Worm (Caenorhabditis elegans): Measurements from ENCODE around the gene F28C6.10.
A peak's percentile ranks its signal among the peaks of the same experiment; 100 is the strongest.

F28C6.10 gene

ce11 chrII:8602337-8602944, 5.3 kb upstream of the F28C6.10 start, which contains the start of the genes cpf-1 and rpl-26 (continued):
- TF ChIP-seq swsn-7 (tag; optimal IDR thresholded peaks at IDR 0.05) (peak; percentile 53), nhr-47 (tag; optimal IDR thresholded peaks at IDR 0.05) (peak; percentile 44), xbp-1 (tag; optimal IDR thresholded peaks at IDR 0.05) (peak; percentile 48), blmp-1 (tag; optimal IDR thresholded peaks at IDR 0.05) (peak; percentile 67), snu-23 (GFP tag; optimal IDR thresholded peaks at IDR 0.05) (peak; percentile 69), fkh-8 (tag; optimal IDR thresholded peaks at IDR 0.05) (peak; percentile 32), unc-130 (tag; optimal IDR thresholded peaks at IDR 0.05) (peak; percentile 56), ceh-82 (tag; optimal IDR thresholded peaks at IDR 0.05) (peak; percentile 10 to 61 (median 23)), fos-1 (tag; optimal IDR thresholded peaks at IDR 0.05) (peak; percentile 25), mdl-1 (tag; optimal IDR thresholded peaks at IDR 0.05) (peak in 1 of 2 experiments; percentile 39), nhr-19 (GFP tag; conservative IDR thresholded peaks at IDR 0.05) (peak; percentile 38), elt-3 (tag; optimal IDR thresholded peaks at IDR 0.05) (peak in 1 of 6 experiments; percentile 84), efl-1 (optimal IDR thresholded peaks at IDR 0.05) (peak; percentile 72 to 73), efl-1 (GFP tag; optimal IDR thresholded peaks at IDR 0.05 in 1 of 2) (peak; percentile 73 to 96), hlh-4 (tag; optimal IDR thresholded peaks at IDR 0.05) (no peak), lin-15B (tag; optimal IDR thresholded peaks at IDR 0.05) (peak; percentile 29), unc-86 (tag; optimal IDR thresholded peaks at IDR 0.05) (peak; percentile 26), isw-1 (GFP tag; IDR thresholded peaks at IDR 0.05) (peak; percentile 38; the same call in 1 of the 2 replicates), sup-37 (GFP tag; optimal IDR thresholded peaks at IDR 0.05) (no peak), jun-1 (tag; optimal IDR thresholded peaks at IDR 0.05) (peak; percentile 37), nhr-90 (tag; optimal IDR thresholded peaks at IDR 0.05; ENCODE audit: poor library complexity) (no peak), nhr-77 (tag; optimal IDR thresholded peaks at IDR 0.05) (peak; percentile 37), fkh-4 (tag; optimal IDR thresholded peaks at IDR 0.05; ENCODE audit: borderline replicate concordance) (no peak), nhr-85 (tag) (peak; percentile 48), zip-4 (GFP tag; optimal IDR thresholded peaks at IDR 0.05) (no peak), mep-1 (tag; optimal IDR thresholded peaks at IDR 0.05) (peak; percentile 69)

DNA sequence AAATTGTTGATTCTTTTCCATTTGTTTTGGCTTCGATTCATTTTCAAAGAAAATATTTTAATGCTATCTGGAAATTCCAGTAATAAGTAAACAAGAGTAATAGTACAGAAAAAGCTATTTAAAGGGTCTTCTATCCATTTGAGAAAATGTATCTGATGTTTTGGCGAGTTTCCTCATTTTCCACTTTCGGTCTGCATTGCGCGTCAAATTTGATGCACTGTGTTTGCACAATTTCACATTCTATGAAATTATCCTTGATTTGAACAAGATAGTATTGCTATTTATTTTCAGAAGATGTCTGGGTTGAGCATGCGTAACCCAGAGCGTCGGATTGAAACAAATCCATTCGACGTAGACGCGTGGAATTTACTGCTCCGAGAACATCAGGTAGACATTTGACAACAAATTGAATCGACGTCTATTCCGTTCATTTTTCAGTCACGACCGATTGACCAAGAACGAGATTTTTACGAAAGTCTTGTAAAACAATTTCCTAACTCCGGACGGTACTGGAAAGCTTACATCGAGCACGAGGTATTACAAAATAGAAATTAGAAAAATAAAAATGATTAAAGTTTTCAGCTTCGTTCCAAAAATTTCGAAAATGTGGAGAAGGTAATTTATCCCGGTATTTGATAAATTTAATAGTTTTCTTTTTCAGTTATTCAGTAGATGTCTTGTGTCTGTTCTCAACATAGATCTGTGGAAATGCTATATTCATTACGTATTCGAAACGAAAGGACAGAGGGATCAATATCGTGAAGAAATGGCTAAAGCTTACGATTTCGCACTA, 4.0 kb upstream of the F28C6.10 start, which contains the start of gene suf-1:
Gene suf-1 (plus strand): TSS at position 280 of the 793 bp plus-strand sequence.
- TF ChIP-seq sup-37 (GFP tag; optimal IDR thresholded peaks at IDR 0.05) (no peak), ceh-88 (GFP tag; IDR thresholded peaks at IDR 0.05) (no peak), tbx-2 (tag; optimal IDR thresholded peaks at IDR 0.05) (no peak), elt-2 (tag; optimal IDR thresholded peaks at IDR 0.05) (no peak), ceh-63 (GFP tag; optimal IDR thresholded peaks at IDR 0.05) (no peak), nhr-28 (tag; optimal IDR thresholded peaks at IDR 0.05) (no peak), isw-1 (GFP tag; IDR thresholded peaks at IDR 0.05) (no peak), jun-1 (tag; optimal IDR thresholded peaks at IDR 0.05) (no peak), aha-1 (tag; optimal IDR thresholded peaks at IDR 0.05) (no peak), pax-3 (tag; optimal IDR thresholded peaks at IDR 0.05) (no peak), F16B12.6 (tag; optimal IDR thresholded peaks at IDR 0.05) (peak; percentile 78), sox-4 (tag; optimal IDR thresholded peaks at IDR 0.05) (no peak), unc-30 (tag; optimal IDR thresholded peaks at IDR 0.05) (no peak), hlh-17 (GFP tag; optimal IDR thresholded peaks at IDR 0.05; ENCODE audit: borderline replicate concordance) (no peak), egl-13 (tag; optimal IDR thresholded peaks at IDR 0.05) (no peak), efl-1 (optimal IDR thresholded peaks at IDR 0.05) (peak; percentile 50 to 51), efl-1 (GFP tag; optimal IDR thresholded peaks at IDR 0.05 in 1 of 2) (peak; percentile 42 to 92), zag-1 (tag; optimal IDR thresholded peaks at IDR 0.05) (no peak), nhr-90 (tag; optimal IDR thresholded peaks at IDR 0.05; ENCODE audit: poor library complexity) (peak; percentile 42), unc-130 (tag; optimal IDR thresholded peaks at IDR 0.05) (no peak), C34B4.2 (tag; optimal IDR thresholded peaks at IDR 0.05) (no peak), zip-4 (GFP tag; optimal IDR thresholded peaks at IDR 0.05) (no peak), lin-14 (GFP tag; optimal IDR thresholded peaks at IDR 0.05) (no peak), tlp-1 (tag; optimal IDR thresholded peaks at IDR 0.05) (no peak), ceh-8 (GFP tag; optimal IDR thresholded peaks at IDR 0.05) (no peak), nhr-84 (tag; optimal IDR thresholded peaks at IDR 0.05) (no peak), lsy-2 (tag; optimal IDR thresholded peaks at IDR 0.05) (peak; percentile 43 to 85), nhr-19 (GFP tag; conservative IDR thresholded peaks at IDR 0.05) (0 out of 2 replicates have a peak, but pooled peaks have one; percentile 18), grh-1 (GFP tag; IDR thresholded peaks at IDR 0.05) (0 out of 2 replicates have a peak, but pooled peaks have one; percentile 25), ama-1 (optimal IDR thresholded peaks at IDR 0.05) (peak; percentile 78), ces-1 (GFP tag; optimal IDR thresholded peaks at IDR 0.05) (no peak), nhr-85 (tag) (no peak)
